Fruit fly (Drosophila melanogaster) whole organism, wandering third instar larva: ENCODE measurements around the gene CG7408.
A peak's percentile ranks its signal among the peaks of the same experiment; 100 is the strongest.

Experiments
- Abd-B ChIP-seq: fragments of >200 bp; optimal IDR thresholded peaks from 2 replicates; lab custom pipeline; 2017; ENCODE audit warnings: missing biosample characterization, missing genetic modification characterization
- CG32264 ChIP-seq: fragments of 200-800 bp; sonication (Bioruptor generic); optimal IDR thresholded peaks from 2 replicates; lab custom pipeline; 2016; ENCODE audit warnings: missing biosample characterization, missing genetic modification characterization
- CG9705 ChIP-seq: fragments of 200-800 bp; sonication (Bioruptor generic); optimal IDR thresholded peaks from 2 replicates; lab custom pipeline; 2018; ENCODE audit warnings: missing biosample characterization, mild to moderate bottlenecking, missing genetic modification characterization
- CrebA ChIP-seq: fragments of 200-800 bp; sonication (Bioruptor generic); optimal IDR thresholded peaks from 2 replicates; lab custom pipeline; 2016; ENCODE audit warnings: missing biosample characterization, mild to moderate bottlenecking, missing genetic modification characterization, borderline replicate concordance
- Dif ChIP-seq: fragments of 200-275, 200-300 bp; sonication (Bioruptor generic); optimal IDR thresholded peaks from 2 replicates; lab custom pipeline; 2018; ENCODE audit warnings: missing biosample characterization, missing genetic modification characterization; ENCODE audit not compliant: partially characterized antibody
- GATAd ChIP-seq: sonication (Bioruptor generic); optimal IDR thresholded peaks from 2 replicates; lab custom pipeline; 2016; ENCODE audit warnings: missing biosample characterization, missing genetic modification characterization
- HLH106 ChIP-seq: fragments of 200-800 bp; optimal IDR thresholded peaks from 3 replicates; lab custom pipeline; 2019; ENCODE audit warnings: missing biosample characterization, mild to moderate bottlenecking, missing genetic modification characterization, moderate library complexity
- Hr78 ChIP-seq: fragments of >200 bp; optimal IDR thresholded peaks from 2 replicates; lab custom pipeline; 2017; ENCODE audit warnings: missing biosample characterization, missing genetic modification characterization
- Hr83 ChIP-seq: fragments of 200-300 bp; sonication (Bioruptor generic); optimal IDR thresholded peaks from 2 replicates; lab custom pipeline; 2016; ENCODE audit warnings: missing biosample characterization, mild to moderate bottlenecking, missing genetic modification characterization, moderate library complexity; ENCODE audit not compliant: poor library complexity, severe bottlenecking
- Jra ChIP-seq: sonication (Bioruptor generic); optimal IDR thresholded peaks from 2 replicates; lab custom pipeline; 2016; ENCODE audit warnings: missing biosample characterization, missing genetic modification characterization
- OdsH ChIP-seq: fragments of 200-800 bp; sonication (Bioruptor generic); optimal IDR thresholded peaks from 2 replicates; lab custom pipeline; 2016; ENCODE audit warnings: missing biosample characterization, mild to moderate bottlenecking, missing genetic modification characterization
- Rel ChIP-seq, 2 experiments: fragments of 200-800 bp; sonication (Bioruptor generic) in 1 of 2; optimal IDR thresholded peaks; 2 replicates in 1 of 2; 3 replicates in 1 of 2; lab custom pipeline; 2016 to 2019; ENCODE audit warnings: mild to moderate bottlenecking in 2 of 2, missing biosample characterization in 2 of 2, missing genetic modification characterization in 2 of 2, moderate library complexity in 1 of 2
- Sp1 ChIP-seq: fragments of 200-800 bp; sonication (Bioruptor generic); optimal IDR thresholded peaks from 3 replicates; lab custom pipeline; 2019; ENCODE audit warnings: missing biosample characterization, mild to moderate bottlenecking, missing genetic modification characterization, moderate library complexity
- Vsx2 ChIP-seq: fragments of 200-300, 225-300 bp; sonication (Bioruptor generic); optimal IDR thresholded peaks from 2 replicates; lab custom pipeline; 2018; ENCODE audit warnings: missing biosample characterization, missing genetic modification characterization; ENCODE audit not compliant: partially characterized antibody
- br ChIP-seq: fragments of 200-800 bp; sonication (Bioruptor generic); optimal IDR thresholded peaks from 2 replicates; lab custom pipeline; 2016; ENCODE audit warnings: missing biosample characterization, missing genetic modification characterization
- dl ChIP-seq, 2 experiments: fragments of 175-275, 200-275 bp in 1 of 2; fragments of 200-275 bp in 1 of 2; sonication (Bioruptor generic); optimal IDR thresholded peaks; lab custom pipeline; 2018; ENCODE audit warnings: mild to moderate bottlenecking in 2 of 2, missing biosample characterization in 2 of 2, missing genetic modification characterization in 2 of 2, moderate library complexity in 2 of 2; ENCODE audit not compliant: partially characterized antibody in 2 of 2, insufficient read depth in 1 of 2
- dmrt93B ChIP-seq: fragments of 200-800 bp; sonication (Bioruptor generic); optimal IDR thresholded peaks from 2 replicates; lab custom pipeline; 2018; ENCODE audit warnings: missing biosample characterization, mild to moderate bottlenecking, missing genetic modification characterization
- dsf ChIP-seq: sonication (Bioruptor generic); optimal IDR thresholded peaks from 2 replicates; lab custom pipeline; 2016; ENCODE audit warnings: missing biosample characterization, missing genetic modification characterization, borderline replicate concordance
- ey ChIP-seq: fragments of 200-800 bp; sonication (Bioruptor generic); optimal IDR thresholded peaks from 2 replicates; lab custom pipeline; 2016; ENCODE audit warnings: missing biosample characterization, missing genetic modification characterization
- foxo ChIP-seq, 2 experiments: fragments of 200-800 bp; sonication (Bioruptor generic); optimal IDR thresholded peaks; 2 replicates in 1 of 2; 3 replicates in 1 of 2; lab custom pipeline; 2016 to 2017; ENCODE audit warnings: missing biosample characterization in 2 of 2, missing genetic modification characterization in 2 of 2
- fru ChIP-seq: fragments of 200-800 bp; sonication (Bioruptor generic); optimal IDR thresholded peaks from 3 replicates; lab custom pipeline; 2016; ENCODE audit warnings: missing biosample characterization, mild to moderate bottlenecking, missing genetic modification characterization
- h ChIP-seq: fragments of 200-800 bp; sonication (Bioruptor generic); optimal IDR thresholded peaks from 3 replicates; lab custom pipeline; 2016; ENCODE audit warnings: missing biosample characterization, mild to moderate bottlenecking, missing genetic modification characterization
- jim ChIP-seq: fragments of 175-275, 200-325 bp; sonication (Bioruptor generic); optimal IDR thresholded peaks from 2 replicates; lab custom pipeline; 2016; ENCODE audit warnings: missing biosample characterization, mild to moderate bottlenecking, missing genetic modification characterization
- lola ChIP-seq: fragments of >200 bp; optimal IDR thresholded peaks from 2 replicates; lab custom pipeline; 2017; ENCODE audit warnings: missing biosample characterization, missing genetic modification characterization
- pan ChIP-seq: fragments of >200 bp; optimal IDR thresholded peaks from 2 replicates; lab custom pipeline; 2017
- psq ChIP-seq: fragments of 200-800 bp; sonication (Bioruptor generic); optimal IDR thresholded peaks from 3 replicates; lab custom pipeline; 2017; ENCODE audit warnings: missing biosample characterization, mild to moderate bottlenecking, missing genetic modification characterization, moderate library complexity
- rgr ChIP-seq: fragments of 200-800 bp; sonication (Bioruptor generic); optimal IDR thresholded peaks from 3 replicates; lab custom pipeline; 2016; ENCODE audit warnings: missing biosample characterization, mild to moderate bottlenecking, missing genetic modification characterization
- sv ChIP-seq: fragments of 200-800 bp; sonication (Bioruptor generic); optimal IDR thresholded peaks from 3 replicates; lab custom pipeline; 2016; ENCODE audit warnings: missing biosample characterization, missing genetic modification characterization
- tai ChIP-seq: sonication (Bioruptor generic); optimal IDR thresholded peaks from 2 replicates; lab custom pipeline; 2016; ENCODE audit warnings: missing biosample characterization, missing genetic modification characterization

CG7408 gene

DNA sequence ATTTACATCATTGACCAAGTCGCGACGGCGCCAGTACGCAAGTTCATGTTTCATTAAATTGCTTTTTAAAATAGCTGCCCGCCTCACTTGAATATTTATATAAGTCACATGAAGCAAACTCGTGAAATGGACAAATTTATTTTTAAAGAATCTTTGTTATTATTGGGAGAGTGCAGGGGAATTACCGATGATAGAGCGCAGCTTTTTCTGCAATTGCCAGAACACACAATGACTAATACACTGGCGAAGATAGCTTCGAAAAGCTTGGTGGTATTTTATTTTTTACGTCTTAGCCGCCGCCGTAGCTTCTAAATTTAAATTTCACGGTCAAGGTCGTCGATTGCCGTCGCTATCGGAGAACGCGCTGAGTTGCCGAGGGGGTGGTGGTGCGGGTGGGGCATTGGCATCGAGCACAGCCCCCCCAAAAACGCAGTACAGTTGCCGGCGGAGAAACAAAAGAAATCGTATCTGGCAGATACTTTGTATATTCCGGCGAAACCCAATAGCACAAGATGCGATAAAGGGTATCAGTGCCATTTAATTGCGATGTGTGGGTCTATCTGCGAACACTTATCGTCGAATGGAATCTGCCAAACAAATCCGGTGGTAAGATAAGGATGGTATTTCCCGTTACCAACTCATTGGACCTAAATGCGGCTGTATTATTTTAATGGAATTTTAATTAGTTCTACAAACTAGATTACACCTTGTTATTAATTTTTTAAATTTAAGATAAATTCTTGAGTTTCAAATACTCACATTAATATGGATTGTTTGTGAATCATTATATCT lies 34.3 kb downstream of the CG7408 start:
- TF ChIP-seq CrebA (GFP tag; lab: Kevin White, UChicago): no peak
- no peak for TF ChIP-seq dsf (GFP tag; lab: Kevin White, UChicago)
- TF ChIP-seq ey (GFP tag; lab: Kevin White, UChicago): no peak
- peak; percentile 75 to 91 for TF ChIP-seq dl (GFP tag; optimal IDR thresholded peaks at IDR 0.05; lab: Kevin White, UChicago; ENCODE audit: insufficient read depth in 1 of 2, partially characterized antibody in 2 of 2)
- no peak for TF ChIP-seq fru (GFP tag; lab: Kevin White, UChicago)
- TF ChIP-seq tai: no peak
- no peak for TF ChIP-seq HLH106 (tag; lab: Kevin White, UChicago)
- no peak for TF ChIP-seq dmrt93B
- TF ChIP-seq sv (GFP tag; lab: Kevin White, UChicago): no peak
- TF ChIP-seq Abd-B (GFP tag; lab: Kevin White, UChicago): no peak
- no peak for TF ChIP-seq psq (GFP tag; lab: Kevin White, UChicago)
- peak; percentile 5 for TF ChIP-seq rgr (GFP tag; lab: Kevin White, UChicago)
- TF ChIP-seq br (GFP tag; lab: Kevin White, UChicago): peak; percentile 61
- TF ChIP-seq lola (GFP tag; lab: Kevin White, UChicago): no peak
- TF ChIP-seq jim (GFP tag; lab: Kevin White, UChicago): no peak
- TF ChIP-seq pan (lab: Kevin White, UChicago): no peak
- no peak for TF ChIP-seq Rel (GFP tag; optimal IDR thresholded peaks at IDR 0.05; lab: Kevin White, UChicago)
- TF ChIP-seq Rel (tag; optimal IDR thresholded peaks at IDR 0.05; lab: Kevin White, UChicago): peak; percentile 99
- TF ChIP-seq Sp1 (GFP tag; lab: Kevin White, UChicago): peak; percentile 20
- TF ChIP-seq CG32264 (GFP tag; lab: Kevin White, UChicago): no peak
- no peak for TF ChIP-seq Hr83 (GFP tag; lab: Kevin White, UChicago)
- no peak for TF ChIP-seq foxo (GFP tag; optimal IDR thresholded peaks at IDR 0.05; lab: Kevin White, UChicago)
- TF ChIP-seq Jra (GFP tag; lab: Kevin White, UChicago): peak; percentile 3
- TF ChIP-seq CG9705 (GFP tag; lab: Kevin White, UChicago): no peak
- no peak for TF ChIP-seq Vsx2 (GFP tag; lab: Kevin White, UChicago)
- no peak for TF ChIP-seq OdsH (GFP tag; lab: Kevin White, UChicago)
- TF ChIP-seq Hr78 (GFP tag; lab: Kevin White, UChicago): no peak
- no peak for TF ChIP-seq Dif (GFP tag; lab: Kevin White, UChicago)
- peak; percentile 84 for TF ChIP-seq h (GFP tag; lab: Kevin White, UChicago)
- no peak for TF ChIP-seq GATAd (GFP tag; lab: Kevin White, UChicago)

DNA sequence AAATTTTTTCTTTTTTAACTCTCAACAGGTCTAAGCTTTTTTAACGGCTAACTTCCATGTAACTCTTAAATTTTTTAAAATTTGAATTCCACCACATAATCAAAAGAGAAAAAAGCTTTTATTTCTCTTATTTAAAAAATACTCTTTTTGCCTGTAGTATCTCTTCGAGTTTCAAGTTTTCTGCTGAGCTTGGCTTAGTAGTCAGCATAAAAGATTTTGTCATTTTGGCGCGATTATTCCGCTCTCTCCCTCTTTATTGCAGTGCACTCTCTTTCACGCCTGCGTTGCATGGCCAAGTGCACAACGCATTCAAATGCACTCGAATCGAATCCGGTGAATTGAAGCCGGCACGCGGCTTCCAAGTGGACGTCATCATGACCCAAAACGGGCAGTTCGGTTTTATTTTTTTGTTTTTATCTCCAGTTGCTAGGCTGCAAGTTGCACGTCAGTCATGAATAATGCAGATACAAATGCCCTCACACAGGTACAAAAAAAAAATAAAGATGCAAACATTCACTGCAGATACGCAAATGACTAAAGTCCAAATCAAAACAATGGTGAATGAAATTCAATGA lies 35.2 kb downstream of the CG7408 start:
- TF ChIP-seq Dif (GFP tag; lab: Kevin White, UChicago): peak; percentile 64
- no peak for TF ChIP-seq ey (GFP tag; lab: Kevin White, UChicago)
- peak; percentile 1 for TF ChIP-seq h (GFP tag; lab: Kevin White, UChicago)
- peak; percentile 74 for TF ChIP-seq CrebA (GFP tag; lab: Kevin White, UChicago)

DNA sequence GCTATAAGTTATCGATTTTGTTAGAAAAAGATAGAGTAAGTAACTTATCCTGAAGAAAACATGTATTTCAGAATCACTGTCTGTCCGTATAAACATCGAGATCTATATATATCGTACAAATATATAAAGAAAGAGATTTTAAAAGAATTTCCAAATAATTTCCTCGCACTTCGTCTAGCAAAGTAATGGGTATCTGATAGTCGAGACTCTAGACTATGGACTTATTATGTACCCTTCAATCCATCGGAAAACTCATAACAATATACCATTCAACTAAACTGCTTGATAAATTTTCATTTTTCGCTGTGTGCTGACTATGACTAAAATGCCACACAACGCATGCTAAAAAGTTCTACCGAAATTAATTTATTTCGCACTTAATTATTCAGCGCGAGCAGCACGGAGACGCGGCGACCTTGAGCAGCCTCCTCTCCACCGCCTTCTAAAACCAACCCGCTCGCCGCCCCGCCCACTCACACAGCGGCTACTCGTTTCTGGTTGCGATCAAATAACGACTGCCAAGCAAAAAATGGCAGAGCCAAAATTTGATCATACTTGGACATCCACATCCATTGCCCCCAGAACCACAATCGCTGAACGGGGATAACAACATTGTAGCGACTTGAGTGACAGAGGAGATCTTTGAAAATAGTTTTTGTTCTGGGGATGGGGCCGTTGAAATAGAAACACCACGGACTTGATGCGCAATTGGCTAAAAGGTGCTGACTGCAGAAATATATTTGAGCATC lies 37.1 kb downstream of the CG7408 start:
- TF ChIP-seq Abd-B (GFP tag; lab: Kevin White, UChicago): no peak
- TF ChIP-seq h (GFP tag; lab: Kevin White, UChicago): peak; percentile 8
